Worm (Caenorhabditis elegans): ENCODE data around the gene F16B4.2.

The F16B4.2 gene

ce11 chrV:1640008-1640407, 39.2 kb downstream of the F16B4.2 start, which contains the start of gene str-221:
Gene str-221 (plus strand): TSS chrV:1640308.
- TF ChIP-seq blmp-1 (tag; optimal IDR thresholded peaks at IDR 0.05) = no peak
- no peak for TF ChIP-seq unc-98 (GFP tag; IDR thresholded peaks at IDR 0.05)
- TF ChIP-seq aly-2 (tag; optimal IDR thresholded peaks at IDR 0.05) = no peak

- TF ChIP-seq ztf-4 (tag; optimal IDR thresholded peaks at IDR 0.05) = no peak
- no peak for TF ChIP-seq egl-27 (tag; optimal IDR thresholded peaks at IDR 0.05)
- no peak for TF ChIP-seq alr-1 (tag; optimal IDR thresholded peaks at IDR 0.05; ENCODE audit: borderline replicate concordance)
- no peak for TF ChIP-seq efl-1 (optimal IDR thresholded peaks at IDR 0.05)
- TF ChIP-seq efl-1 (GFP tag; optimal IDR thresholded peaks at IDR 0.05 in 1 of 2) = no peak
- no peak for TF ChIP-seq grh-1 (GFP tag; IDR thresholded peaks at IDR 0.05)
- no peak for TF ChIP-seq nhr-12 (tag; optimal IDR thresholded peaks at IDR 0.05)
- TF ChIP-seq unc-86 (tag; optimal IDR thresholded peaks at IDR 0.05) = no peak
These were observed 41.4 kb downstream of the F16B4.2 start, which contains the start of gene Y46H3D.1 for ce11 chrV:1642199-1642598. Gene Y46H3D.1 (plus strand): TSS chrV:1642499.

- no peak for TF ChIP-seq ets-5 (GFP tag; IDR thresholded peaks at IDR 0.05)
- no peak for TF ChIP-seq elt-2 (tag; optimal IDR thresholded peaks at IDR 0.05)
- no peak for TF ChIP-seq tlp-1 (tag; optimal IDR thresholded peaks at IDR 0.05)
- TF ChIP-seq nhr-85 (tag) = no peak
- no peak for TF ChIP-seq lin-15B (tag; optimal IDR thresholded peaks at IDR 0.05)
- TF ChIP-seq nhr-47 (tag; optimal IDR thresholded peaks at IDR 0.05) = no peak
- no peak for TF ChIP-seq nhr-28 (tag; optimal IDR thresholded peaks at IDR 0.05)
- no peak for TF ChIP-seq aha-1 (tag; optimal IDR thresholded peaks at IDR 0.05)
- no peak for TF ChIP-seq nhr-19 (GFP tag; conservative IDR thresholded peaks at IDR 0.05)
- TF ChIP-seq efl-1 (optimal IDR thresholded peaks at IDR 0.05) = no peak
- TF ChIP-seq efl-1 (GFP tag; optimal IDR thresholded peaks at IDR 0.05 in 1 of 2) = no peak
- TF ChIP-seq dsc-1 (tag; optimal IDR thresholded peaks at IDR 0.05) = no peak
- no peak for TF ChIP-seq snu-23 (GFP tag; optimal IDR thresholded peaks at IDR 0.05)
These were observed 41.9 kb downstream of the F16B4.2 start for ce11 chrV:1642768-1643167.

- no peak for TF ChIP-seq fkh-10 (GFP tag; optimal IDR thresholded peaks at IDR 0.05)
- no peak for TF ChIP-seq sox-4 (tag; optimal IDR thresholded peaks at IDR 0.05)
- no peak for TF ChIP-seq ama-1 (optimal IDR thresholded peaks at IDR 0.05)
- no peak for TF ChIP-seq mef-2 (tag; optimal IDR thresholded peaks at IDR 0.05)
- TF ChIP-seq dsc-1 (tag; optimal IDR thresholded peaks at IDR 0.05) = no peak
- no peak for TF ChIP-seq Y116A8C.19 (tag; optimal IDR thresholded peaks at IDR 0.05; ENCODE audit: borderline replicate concordance)
- no peak for TF ChIP-seq nhr-237 (tag; optimal IDR thresholded peaks at IDR 0.05)
- no peak for TF ChIP-seq snpc-4 (tag; optimal IDR thresholded peaks at IDR 0.05)
- TF ChIP-seq C16A3.4 (tag; optimal IDR thresholded peaks at IDR 0.05) = no peak
- TF ChIP-seq F16B12.6 (tag; optimal IDR thresholded peaks at IDR 0.05) = no peak
- no peak for TF ChIP-seq isw-1 (GFP tag; IDR thresholded peaks at IDR 0.05)
These were observed 43.0 kb downstream of the F16B4.2 start, which contains the start of gene alh-2 for ce11 chrV:1643886-1644285. Gene alh-2 (plus strand): TSS chrV:1644169.

ce11 chrV:1648000-1648399, 47.2 kb downstream of the F16B4.2 start, which contains the start of gene irld-45:
Gene irld-45 (plus strand): TSS chrV:1648300.
- TF ChIP-seq ama-1 (optimal IDR thresholded peaks at IDR 0.05) = no peak

ce11 chrV:1651045-1651444, 50.2 kb downstream of the F16B4.2 start, which contains the start of gene irld-44:
Gene irld-44 (plus strand): TSS chrV:1651345.
- TF ChIP-seq lsy-2 (tag; optimal IDR thresholded peaks at IDR 0.05) (no peak), lin-15B (tag; optimal IDR thresholded peaks at IDR 0.05) (no peak), hlh-4 (tag; optimal IDR thresholded peaks at IDR 0.05) (no peak), fkh-8 (tag; optimal IDR thresholded peaks at IDR 0.05) (no peak), rnt-1 (tag; optimal IDR thresholded peaks at IDR 0.05) (no peak), mdl-1 (tag; optimal IDR thresholded peaks at IDR 0.05) (no peak), isw-1 (GFP tag; IDR thresholded peaks at IDR 0.05) (no peak), snu-23 (GFP tag; optimal IDR thresholded peaks at IDR 0.05) (no peak), egl-13 (tag; optimal IDR thresholded peaks at IDR 0.05) (no peak), ets-5 (GFP tag; IDR thresholded peaks at IDR 0.05) (no peak), nhr-11 (tag; optimal IDR thresholded peaks at IDR 0.05) (no peak), nhr-90 (tag; optimal IDR thresholded peaks at IDR 0.05; ENCODE audit: poor library complexity) (no peak)
